Worm (Caenorhabditis elegans): ENCODE measurements around the gene Y17G9B.4.

DNA sequence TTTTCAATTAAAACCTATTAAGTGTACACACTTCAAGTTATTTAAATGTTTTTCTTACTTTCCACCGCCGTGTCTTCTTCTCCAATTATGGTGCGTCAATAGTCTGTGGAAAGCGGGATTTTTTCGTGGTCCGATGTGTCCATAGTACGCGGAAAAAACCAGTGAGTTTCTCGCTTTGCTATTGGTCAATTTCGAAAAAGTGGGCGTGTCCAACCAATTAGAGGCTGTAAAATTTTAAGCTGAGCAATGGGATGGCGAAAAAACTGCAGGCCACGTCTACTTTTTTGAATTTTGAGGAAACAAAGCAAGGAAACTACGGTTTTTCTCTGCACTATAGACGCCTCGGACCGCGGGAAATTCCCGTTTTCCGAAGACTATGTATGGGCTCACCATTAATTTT, 28.2 kb upstream of the Y17G9B.4 start:
- TF ChIP-seq dao-5 (tag; optimal IDR thresholded peaks at IDR 0.05): no peak
- no peak for TF ChIP-seq W03F9.2 (tag; optimal IDR thresholded peaks at IDR 0.05)
- TF ChIP-seq him-1 (tag; optimal IDR thresholded peaks at IDR 0.05): no peak

All from whole organism, L4/young adult.